Worm (Caenorhabditis elegans) whole organism, L1 larva: Measurements from ENCODE around the gene fum-1.

Experiments
- ama-1 ChIP-seq: fragments of 150-350 bp; optimal IDR thresholded peaks from 2 replicates; lab custom pipeline; 2014
- fkh-10 ChIP-seq: sonication (generic microtip); optimal IDR thresholded peaks from 2 replicates; lab custom pipeline; 2017; ENCODE audit warnings: missing biosample characterization, missing genetic modification reagents, missing genetic modification characterization
- hlh-17 ChIP-seq: fragments of 200-800 bp; sonication (Bioruptor generic); optimal IDR thresholded peaks from 2 replicates; lab custom pipeline; 2018; ENCODE audit warnings: missing genetic modification characterization, mild to moderate bottlenecking, missing compliant biosample characterization, moderate library complexity, borderline replicate concordance
- lir-3 ChIP-seq: sonication (generic microtip); optimal IDR thresholded peaks from 2 replicates; lab custom pipeline; 2016; ENCODE audit warnings: mild to moderate bottlenecking, missing genetic modification characterization, moderate library complexity, missing compliant biosample characterization; ENCODE audit not compliant: poor library complexity
- lsy-2 ChIP-seq, 2 experiments: fragments of 150-350 bp; optimal IDR thresholded peaks; 2 replicates each; lab custom pipeline; 2014; ENCODE audit warnings: missing biosample characterization in 2 of 2, missing genetic modification characterization in 2 of 2
- nhr-71 ChIP-seq: sonication (generic microtip); optimal IDR thresholded peaks from 2 replicates; lab custom pipeline; 2016; ENCODE audit warnings: mild to moderate bottlenecking, missing genetic modification characterization, moderate library complexity, missing compliant biosample characterization

DNA sequence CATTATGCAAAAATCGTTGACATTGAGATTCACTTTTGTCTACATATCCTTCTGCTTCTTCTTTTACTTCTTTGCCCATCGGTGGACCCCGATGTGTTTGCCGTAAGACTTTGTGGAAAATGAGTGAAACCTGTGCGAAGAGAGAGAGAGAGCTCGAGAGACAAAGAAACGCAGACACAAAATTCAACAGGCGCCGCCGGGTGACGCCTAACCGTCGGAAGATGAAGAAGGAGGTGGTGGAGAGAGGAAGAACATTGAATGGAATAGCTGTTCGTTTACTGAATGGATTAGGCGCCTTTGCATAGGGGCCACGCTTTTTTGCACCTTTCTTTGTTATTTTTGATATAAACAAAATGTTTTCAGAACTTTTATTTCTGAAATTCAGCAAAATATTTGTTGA is 41.6 kb downstream of the fum-1 start:
- no peak for TF ChIP-seq lir-3 (tag; lab: Kevin White, UChicago)
- TF ChIP-seq hlh-17 (GFP tag; lab: Kevin White, UChicago), result no peak
- no peak for TF ChIP-seq nhr-71
- TF ChIP-seq lsy-2 (tag; optimal IDR thresholded peaks at IDR 0.05; lab: Kevin White, UChicago), result no peak
- TF ChIP-seq fkh-10 (GFP tag; lab: Kevin White, UChicago), result no peak
- TF ChIP-seq ama-1 (lab: Kevin White, UChicago), result no peak
